Fruit fly (Drosophila melanogaster): ENCODE results near the gene sloth2.

The sloth2 gene

dm6 chrX:7014931-7015428 is 3.8 kb downstream of the sloth2 start (continued):
- TF ChIP-seq CG2678 (tag; optimal IDR thresholded peaks at IDR 0.05) = peak; percentile 62
- no peak for TF ChIP-seq lola (GFP tag; optimal IDR thresholded peaks at IDR 0.05)
- peak; percentile 17 for TF ChIP-seq cwo (GFP tag; optimal IDR thresholded peaks at IDR 0.05)
- TF ChIP-seq CG10209 (GFP tag; optimal IDR thresholded peaks at IDR 0.05) = peak; percentile 14
- TF ChIP-seq CG11723 (GFP tag; optimal IDR thresholded peaks at IDR 0.05) = no peak

dm6 chrX:7034892-7035291 is 23.7 kb downstream of the sloth2 start:
- TF ChIP-seq CG11504 (tag; optimal IDR thresholded peaks at IDR 0.05) (no peak), tll (GFP tag; optimal IDR thresholded peaks at IDR 0.05) (peak in 1 of 2 experiments; percentile 53), zen (tag; optimal IDR thresholded peaks at IDR 0.05) (peak; percentile 93), CG15479 (GFP tag; optimal IDR thresholded peaks at IDR 0.05) (peak; percentile 41)

DNA sequence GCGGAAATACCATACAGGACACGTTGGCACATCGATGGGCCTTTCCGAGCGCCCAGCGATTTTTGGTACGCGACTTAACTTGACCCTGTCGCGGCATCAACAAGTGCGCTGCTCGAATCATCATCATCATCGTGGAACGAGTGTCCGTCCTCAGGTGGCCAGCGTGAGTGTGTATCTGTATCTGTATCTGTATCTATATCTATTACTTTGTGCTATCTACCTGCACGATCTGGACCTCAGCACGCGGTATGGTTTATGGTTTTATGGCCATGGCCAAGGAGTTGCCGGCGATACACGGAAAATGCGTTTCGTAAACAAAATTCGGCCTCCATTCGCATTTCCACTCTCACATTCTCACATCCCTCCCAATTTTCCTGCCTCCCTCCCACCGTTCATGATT is 25.9 kb downstream of the sloth2 start:
- TF ChIP-seq hth (optimal IDR thresholded peaks at IDR 0.05) (no peak), CG15479 (GFP tag; optimal IDR thresholded peaks at IDR 0.05) (peak; percentile 67), CG15601 (tag; optimal IDR thresholded peaks at IDR 0.05) (no peak), zen (tag; optimal IDR thresholded peaks at IDR 0.05) (peak; percentile 63), cad (GFP tag; optimal IDR thresholded peaks at IDR 0.05) (peak; percentile 97), Blimp-1 (GFP tag; optimal IDR thresholded peaks at IDR 0.05) (no peak), dm (GFP tag; optimal IDR thresholded peaks at IDR 0.05) (no peak), Ets65A (GFP tag) (peak; percentile 68), mld (GFP tag; IDR thresholded peaks at IDR 0.05; ENCODE audit: partially characterized antibody) (no peak), tll (GFP tag; optimal IDR thresholded peaks at IDR 0.05) (peak in 1 of 2 experiments; percentile 58)

- TF ChIP-seq Pdp1 (GFP tag; optimal IDR thresholded peaks at IDR 0.05) (no peak), Asciz (GFP tag; optimal IDR thresholded peaks at IDR 0.05) (no peak), B-H1 (GFP tag; IDR thresholded peaks at IDR 0.05) (no peak), tll (GFP tag; optimal IDR thresholded peaks at IDR 0.05) (peak in 1 of 2 experiments; percentile 55), CG32767 (GFP tag; IDR thresholded peaks at IDR 0.05) (no peak), zen2 (GFP tag; IDR thresholded peaks at IDR 0.05; ENCODE audit: partially characterized antibody) (no peak), zen (tag; optimal IDR thresholded peaks at IDR 0.05) (peak; percentile 19), CG15479 (GFP tag; optimal IDR thresholded peaks at IDR 0.05) (peak; percentile 87), CG6689 (GFP tag; IDR thresholded peaks at IDR 0.05) (no peak), p53 (GFP tag; optimal IDR thresholded peaks at IDR 0.05) (no peak), cad (GFP tag; optimal IDR thresholded peaks at IDR 0.05) (peak; percentile 94)
Measured at dm6 chrX:7040205-7040866, 29.2 kb downstream of the sloth2 start, which contains the start of gene CG14427. TSS of gene CG14427 (plus strand) at chrX:7040603.

dm6 chrX:7049087-7049486 is 37.9 kb downstream of the sloth2 start, which contains the start of gene nullo:
TSS of gene nullo (plus strand) at chrX:7049476.
- TF ChIP-seq CG15269 (tag; optimal IDR thresholded peaks at IDR 0.05) (no peak), crol (GFP tag; IDR thresholded peaks at IDR 0.05) (no peak), E2f2 (GFP tag; IDR thresholded peaks at IDR 0.05) (no peak), CG17328 (GFP tag; IDR thresholded peaks at IDR 0.05) (no peak), Elba2 (GFP tag; optimal IDR thresholded peaks at IDR 0.05) (peak; percentile 48), zen (tag; optimal IDR thresholded peaks at IDR 0.05) (peak; percentile 11), cad (GFP tag; optimal IDR thresholded peaks at IDR 0.05) (peak; percentile 92), CG15479 (GFP tag; optimal IDR thresholded peaks at IDR 0.05) (peak; percentile 35), tll (GFP tag; optimal IDR thresholded peaks at IDR 0.05) (peak in 1 of 2 experiments; percentile 58), gcm2 (GFP tag; optimal IDR thresholded peaks at IDR 0.05) (no peak), toy (GFP tag; IDR thresholded peaks at IDR 0.05) (no peak), CG11723 (GFP tag; optimal IDR thresholded peaks at IDR 0.05) (no peak)
